Fruit fly (Drosophila melanogaster) S2 (cell line): ENCODE results near the gene CG13962.

Experiments used
- CG8478 ChIP-seq: fragments of >200 bp; optimal IDR thresholded peaks from 2 replicates; lab custom pipeline; 2018
- CTCF ChIP-seq, 2 experiments: fragments of >200 bp; optimal IDR thresholded peaks; 2 replicates each; lab custom pipeline; 2018

DNA sequence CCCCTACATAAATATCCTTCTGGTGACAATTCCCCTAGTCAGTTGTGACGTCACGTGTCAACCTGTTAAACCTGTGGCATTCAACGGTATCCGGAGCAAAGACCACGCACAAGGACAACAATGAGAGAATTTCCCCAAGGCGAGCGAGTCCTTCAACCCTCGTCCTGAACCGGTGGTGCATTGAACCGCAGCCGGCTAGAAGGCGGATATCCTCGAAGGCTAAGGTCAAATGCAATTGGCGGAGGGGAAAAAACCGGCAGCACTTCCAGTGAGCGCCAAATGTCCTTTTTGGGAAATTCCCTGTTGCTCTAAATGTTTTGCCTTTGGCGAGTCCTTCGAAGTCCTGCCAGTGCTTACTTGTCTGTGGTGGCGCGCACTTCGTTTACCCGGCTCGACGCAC is 5.6 kb upstream of the CG13962 start:
- TF ChIP-seq CG8478 (lab: Kevin White, UChicago): no peak
- peak; percentile 25 to 29 for TF ChIP-seq CTCF (optimal IDR thresholded peaks at IDR 0.05; lab: Kevin White, UChicago)
